Fruit fly (Drosophila melanogaster) S2 (cell line): ENCODE results near the gene CG15912.

ENCODE experiments used
- CG8478 ChIP-seq: fragments of >200 bp; optimal IDR thresholded peaks from 2 replicates; lab custom pipeline; 2018
- CTCF ChIP-seq, 2 experiments: fragments of >200 bp; optimal IDR thresholded peaks; 2 replicates each; lab custom pipeline; 2018

DNA sequence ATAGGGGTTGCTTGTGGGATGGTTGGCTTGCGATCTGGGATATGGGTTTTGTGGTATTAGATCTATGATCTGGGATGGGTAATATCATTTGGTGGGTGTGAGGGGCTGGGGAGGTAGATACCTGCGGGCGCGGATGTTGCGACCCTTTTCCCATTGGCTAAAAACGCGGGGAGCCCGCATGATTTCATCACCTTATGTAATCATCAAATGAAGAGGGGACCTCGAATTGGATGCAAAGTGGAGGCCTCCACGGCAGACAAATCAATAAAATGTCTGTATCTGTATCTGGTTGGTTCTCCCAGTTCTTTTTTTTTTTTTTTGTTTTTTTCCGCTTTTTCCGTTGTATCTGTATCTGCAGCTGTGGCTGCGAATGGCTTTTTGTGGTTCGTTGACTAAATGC lies 40.1 kb downstream of the CG15912 start:
- TF ChIP-seq CG8478 (no peak), CTCF (optimal IDR thresholded peaks at IDR 0.05; lab: Kevin White, UChicago) (no peak)
